Fruit fly (Drosophila melanogaster): ENCODE data around the gene GstD1.

The GstD1 gene

dm6 chr3R:12369135-12369792 is at the start of gene GstD1 (continued):
- TF ChIP-seq NC2β (GFP tag; optimal IDR thresholded peaks at IDR 0.05): peak; percentile 38
- no peak for TF ChIP-seq fd64A (GFP tag; optimal IDR thresholded peaks at IDR 0.05)
- TF ChIP-seq sna (GFP tag; IDR thresholded peaks at IDR 0.05; ENCODE audit: partially characterized antibody): 0 out of 2 replicates have a peak, but pooled peaks have one; percentile 38
- TF ChIP-seq CG6175 (GFP tag; IDR thresholded peaks at IDR 0.05): peak; percentile 92
- peak; percentile 79 for TF ChIP-seq CG11696 (GFP tag; IDR thresholded peaks at IDR 0.05)
- no peak for TF ChIP-seq CG10959 (GFP tag; IDR thresholded peaks at IDR 0.05)
- TF ChIP-seq Ada2b (GFP tag; IDR thresholded peaks at IDR 0.05): peak; percentile 65
- TF ChIP-seq scrt (GFP tag; optimal IDR thresholded peaks at IDR 0.05): peak; percentile 35
- peak; percentile 84 for TF ChIP-seq Med (GFP tag)
- TF ChIP-seq CG14860 (GFP tag; IDR thresholded peaks at IDR 0.05; ENCODE audit: partially characterized antibody): no peak
- peak; percentile 38; the same call in 1 of the 3 replicates for TF ChIP-seq zen2 (GFP tag; IDR thresholded peaks at IDR 0.05; ENCODE audit: partially characterized antibody)
- TF ChIP-seq CG14014 (GFP tag; IDR thresholded peaks at IDR 0.05): peak; percentile 36; the same call in 1 of the 2 replicates
- TF ChIP-seq twi (tag; optimal IDR thresholded peaks at IDR 0.05): no peak
- no peak for TF ChIP-seq Taf1 (GFP tag; IDR thresholded peaks at IDR 0.05)
- peak; percentile 21 for TF ChIP-seq CG2712 (tag; optimal IDR thresholded peaks at IDR 0.05)
- peak; percentile 79 for TF ChIP-seq NFAT (GFP tag; IDR thresholded peaks at IDR 0.05)
- TF ChIP-seq Abd-B (GFP tag; optimal IDR thresholded peaks at IDR 0.05): peak; percentile 21
- TF ChIP-seq CG18599 (GFP tag; optimal IDR thresholded peaks at IDR 0.05): peak; percentile 56
- peak; percentile 43 for TF ChIP-seq lab (GFP tag; optimal IDR thresholded peaks at IDR 0.05)
- peak; percentile 95 for TF ChIP-seq CG3163 (GFP tag; optimal IDR thresholded peaks at IDR 0.05)
- TF ChIP-seq CG1602 (GFP tag; optimal IDR thresholded peaks at IDR 0.05): no peak
- no peak for TF ChIP-seq ato (GFP tag; IDR thresholded peaks at IDR 0.05; ENCODE audit: partially characterized antibody)
- no peak for TF ChIP-seq CG31441 (GFP tag; IDR thresholded peaks at IDR 0.05)
- peak; percentile 47 for TF ChIP-seq lmd (GFP tag; IDR thresholded peaks at IDR 0.05)
- no peak for TF ChIP-seq CG8359 (GFP tag; optimal IDR thresholded peaks at IDR 0.05; ENCODE audit: borderline replicate concordance)
- peak; percentile 54 for TF ChIP-seq fd96Cb (tag; optimal IDR thresholded peaks at IDR 0.05)
- TF ChIP-seq Blimp-1 (GFP tag; optimal IDR thresholded peaks at IDR 0.05): peak; percentile 23
- TF ChIP-seq CG3281 (GFP tag; optimal IDR thresholded peaks at IDR 0.05): peak; percentile 58
- TF ChIP-seq CG12659 (GFP tag; optimal IDR thresholded peaks at IDR 0.05): peak; percentile 23
- peak; percentile 63 for TF ChIP-seq Bgb (GFP tag; IDR thresholded peaks at IDR 0.05; ENCODE audit: partially characterized antibody)
- peak; percentile 12 for TF ChIP-seq Fer3 (tag; optimal IDR thresholded peaks at IDR 0.05)
- peak; percentile 17; the same call in 1 of the 2 replicates for TF ChIP-seq CG31224 (GFP tag; IDR thresholded peaks at IDR 0.05)
- TF ChIP-seq hth (optimal IDR thresholded peaks at IDR 0.05): no peak
- peak; percentile 44; the same call in 1 of the 2 replicates for TF ChIP-seq vvl (GFP tag; IDR thresholded peaks at IDR 0.05)
- TF ChIP-seq CG8944 (GFP tag; optimal IDR thresholded peaks at IDR 0.05): peak; percentile 23
- TF ChIP-seq pan (optimal IDR thresholded peaks at IDR 0.05): no peak
- TF ChIP-seq pan (GFP tag; optimal IDR thresholded peaks at IDR 0.05 in 1 of 2, IDR thresholded peaks at IDR 0.05 in 1 of 2): peak in 1 of 2 experiments; percentile 36
- TF ChIP-seq vnd (GFP tag; IDR thresholded peaks at IDR 0.05; ENCODE audit: partially characterized antibody): no peak
- peak; percentile 14 for TF ChIP-seq Usf (GFP tag; optimal IDR thresholded peaks at IDR 0.05)
- no peak for TF ChIP-seq HLH54F (GFP tag; optimal IDR thresholded peaks at IDR 0.05)
- peak; percentile 18 for TF ChIP-seq Sox100B (GFP tag; optimal IDR thresholded peaks at IDR 0.05)
- peak; percentile 18 for TF ChIP-seq exex (tag; optimal IDR thresholded peaks at IDR 0.05)
- TF ChIP-seq pzg (GFP tag; optimal IDR thresholded peaks at IDR 0.05): no peak
- TF ChIP-seq ac (GFP tag; optimal IDR thresholded peaks at IDR 0.05): no peak
- no peak for TF ChIP-seq CG12744 (GFP tag; optimal IDR thresholded peaks at IDR 0.05)
- TF ChIP-seq repo (GFP tag; optimal IDR thresholded peaks at IDR 0.05): peak; percentile 33
- no peak for TF ChIP-seq Bteb2 (GFP tag; optimal IDR thresholded peaks at IDR 0.05)
- no peak for TF ChIP-seq Awh (GFP tag; IDR thresholded peaks at IDR 0.05)
- peak; percentile 46 for TF ChIP-seq CG8924 (tag; optimal IDR thresholded peaks at IDR 0.05)
